Worm (Caenorhabditis elegans): Measurements from ENCODE around the gene brd-1.

Gene brd-1

ce11 chrIII:6914840-6915239, 25.5 kb upstream of the brd-1 start:
- TF ChIP-seq lsy-2 (tag; optimal IDR thresholded peaks at IDR 0.05) (peak in 1 of 2 experiments; percentile 2), dmd-4 (tag; optimal IDR thresholded peaks at IDR 0.05) (no peak)

ce11 chrIII:6912381-6912780, 23.1 kb upstream of the brd-1 start, which contains the start of gene pdf-1:
Gene pdf-1, minus strand, starts transcription at chrIII:6912481.
- TF ChIP-seq nhr-12 (tag; optimal IDR thresholded peaks at IDR 0.05): no peak
- no peak for TF ChIP-seq mab-5 (tag; optimal IDR thresholded peaks at IDR 0.05)
- no peak for TF ChIP-seq crh-2 (tag; optimal IDR thresholded peaks at IDR 0.05)
- TF ChIP-seq mdl-1 (tag; optimal IDR thresholded peaks at IDR 0.05): no peak
- no peak for TF ChIP-seq egl-27 (tag; optimal IDR thresholded peaks at IDR 0.05)
- TF ChIP-seq alr-1 (tag; optimal IDR thresholded peaks at IDR 0.05): no peak
- TF ChIP-seq snpc-4 (tag; optimal IDR thresholded peaks at IDR 0.05): no peak
- TF ChIP-seq ztf-11 (tag; optimal IDR thresholded peaks at IDR 0.05): no peak
- no peak for TF ChIP-seq peb-1 (tag; optimal IDR thresholded peaks at IDR 0.05)
- TF ChIP-seq R02D3.7 (tag; optimal IDR thresholded peaks at IDR 0.05): no peak
- no peak for TF ChIP-seq Y55F3AM.14 (GFP tag; optimal IDR thresholded peaks at IDR 0.05)
- no peak for TF ChIP-seq lin-11 (tag; optimal IDR thresholded peaks at IDR 0.05)
- no peak for TF ChIP-seq elt-1 (tag; optimal IDR thresholded peaks at IDR 0.05)

- TF ChIP-seq fos-1 (tag; optimal IDR thresholded peaks at IDR 0.05) (no peak), snpc-4 (tag; optimal IDR thresholded peaks at IDR 0.05) (no peak), egl-27 (tag; optimal IDR thresholded peaks at IDR 0.05) (no peak), ZK546.5 (tag; optimal IDR thresholded peaks at IDR 0.05) (no peak), alr-1 (tag; optimal IDR thresholded peaks at IDR 0.05) (no peak), nhr-21 (tag; optimal IDR thresholded peaks at IDR 0.05) (no peak), nhr-12 (tag; optimal IDR thresholded peaks at IDR 0.05) (no peak), nhr-6 (tag; optimal IDR thresholded peaks at IDR 0.05) (no peak), ceh-82 (tag; optimal IDR thresholded peaks at IDR 0.05) (no peak), F13H6.1 (tag; optimal IDR thresholded peaks at IDR 0.05) (no peak), lsy-2 (tag; optimal IDR thresholded peaks at IDR 0.05) (no peak), ceh-16 (tag; optimal IDR thresholded peaks at IDR 0.05) (no peak), sma-3 (GFP tag; optimal IDR thresholded peaks at IDR 0.05) (no peak), nhr-129 (tag; optimal IDR thresholded peaks at IDR 0.05) (no peak), nhr-25 (tag; optimal IDR thresholded peaks at IDR 0.05) (no peak), ztf-11 (tag; optimal IDR thresholded peaks at IDR 0.05) (no peak), unc-62 (GFP tag; optimal IDR thresholded peaks at IDR 0.05) (no peak)
Measured at ce11 chrIII:6906409-6906808, 17.1 kb upstream of the brd-1 start, which contains the start of gene T07E3.2. Gene T07E3.2, plus strand, starts transcription at chrIII:6906709.

DNA sequence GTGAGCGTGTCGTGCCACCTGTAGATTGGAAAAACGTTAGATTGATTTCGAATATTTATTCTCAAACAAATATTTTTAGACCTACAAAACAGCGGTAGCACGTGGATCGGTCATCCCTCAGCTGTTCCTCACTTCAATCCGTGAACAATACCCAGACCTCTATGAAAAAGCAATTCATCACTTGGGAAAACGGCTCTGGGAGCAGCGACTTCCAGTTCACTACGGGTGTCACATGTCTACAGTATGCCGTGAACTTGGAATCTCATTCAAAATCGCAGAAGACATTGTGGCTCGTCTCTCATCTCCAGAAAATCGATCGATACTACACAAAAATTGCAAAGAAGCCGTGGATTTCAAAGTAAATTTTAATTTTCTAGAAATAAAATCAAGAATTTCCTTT, 15.2 kb upstream of the brd-1 start:
- TF ChIP-seq elt-1 (tag; optimal IDR thresholded peaks at IDR 0.05) (no peak), unc-55 (GFP tag; optimal IDR thresholded peaks at IDR 0.05) (no peak), egl-27 (tag; optimal IDR thresholded peaks at IDR 0.05) (no peak), nhr-11 (tag; optimal IDR thresholded peaks at IDR 0.05) (no peak), lsy-2 (tag; optimal IDR thresholded peaks at IDR 0.05) (peak in 1 of 2 experiments; percentile 26)

- TF ChIP-seq fos-1 (tag; optimal IDR thresholded peaks at IDR 0.05) (peak; percentile 65), lsy-2 (tag; optimal IDR thresholded peaks at IDR 0.05) (peak in 1 of 2 experiments; percentile 11), unc-62 (GFP tag; optimal IDR thresholded peaks at IDR 0.05) (no peak), nhr-129 (tag; optimal IDR thresholded peaks at IDR 0.05) (peak; percentile 2), F13H6.1 (tag; optimal IDR thresholded peaks at IDR 0.05) (no peak), nhr-237 (tag; optimal IDR thresholded peaks at IDR 0.05) (no peak), blmp-1 (tag; optimal IDR thresholded peaks at IDR 0.05; ENCODE audit: insufficient read depth) (no peak), unc-39 (tag; optimal IDR thresholded peaks at IDR 0.05) (no peak), lin-39 (tag; optimal IDR thresholded peaks at IDR 0.05) (no peak), nhr-25 (tag; optimal IDR thresholded peaks at IDR 0.05) (no peak), nhr-21 (tag; optimal IDR thresholded peaks at IDR 0.05) (no peak), sma-9 (GFP tag; optimal IDR thresholded peaks at IDR 0.05) (peak; percentile 2), sma-9 (tag; optimal IDR thresholded peaks at IDR 0.05) (no peak), mab-5 (tag; optimal IDR thresholded peaks at IDR 0.05) (no peak), C34F6.9 (tag; optimal IDR thresholded peaks at IDR 0.05) (peak; percentile 52), unc-55 (GFP tag; optimal IDR thresholded peaks at IDR 0.05) (peak; percentile 13)
Measured at ce11 chrIII:6903056-6903977, 14.0 kb upstream of the brd-1 start, which contains the start of the genes brc-2 and T07E3.3. Gene brc-2, minus strand, starts transcription at chrIII:6903106. Gene T07E3.3, plus strand, starts transcription at chrIII:6903877.
